Worm (Caenorhabditis elegans): ENCODE data around the gene Y53G8AR.5.
A peak's percentile ranks its signal among the peaks of the same experiment; 100 is the strongest.

The Y53G8AR.5 gene

DNA sequence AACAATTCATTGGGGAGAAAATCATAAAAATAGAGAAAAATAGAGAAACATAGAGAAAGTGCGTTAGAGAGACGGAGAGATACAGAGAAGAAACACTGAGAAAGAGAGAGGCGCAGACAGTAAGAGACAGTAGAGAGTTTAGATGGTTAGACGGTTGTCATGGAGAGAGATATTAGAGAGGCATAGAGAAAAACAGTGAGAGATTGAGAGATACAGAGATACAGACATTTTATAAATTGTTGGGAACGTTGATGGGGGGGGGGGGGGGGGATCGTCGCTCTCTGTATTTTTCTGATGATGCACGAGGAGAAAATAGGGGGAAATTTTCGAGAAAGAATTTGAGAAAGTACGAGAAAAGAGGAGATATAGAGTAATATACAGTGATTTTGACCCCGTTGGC, 17.9 kb upstream of the Y53G8AR.5 start (continued):
- TF ChIP-seq grh-1 (GFP tag; IDR thresholded peaks at IDR 0.05) (peak; percentile 85), irx-1 (tag; optimal IDR thresholded peaks at IDR 0.05) (peak; percentile 79), ztf-4 (tag; optimal IDR thresholded peaks at IDR 0.05) (peak; percentile 79), nhr-71 (tag; optimal IDR thresholded peaks at IDR 0.05) (peak; percentile 95), nhr-237 (tag; optimal IDR thresholded peaks at IDR 0.05) (peak; percentile 21), Y116A8C.19 (tag; optimal IDR thresholded peaks at IDR 0.05; ENCODE audit: borderline replicate concordance) (no peak), C16A3.4 (tag; optimal IDR thresholded peaks at IDR 0.05) (no peak), lir-3 (tag; optimal IDR thresholded peaks at IDR 0.05; ENCODE audit: poor library complexity) (no peak), nhr-84 (tag; optimal IDR thresholded peaks at IDR 0.05) (no peak), ztf-11 (tag; optimal IDR thresholded peaks at IDR 0.05) (peak in 1 of 2 experiments; percentile 71), unc-130 (tag; optimal IDR thresholded peaks at IDR 0.05) (no peak), hlh-4 (tag; optimal IDR thresholded peaks at IDR 0.05) (no peak), unc-86 (tag; optimal IDR thresholded peaks at IDR 0.05) (peak; percentile 72), nhr-12 (tag; optimal IDR thresholded peaks at IDR 0.05) (no peak), ces-1 (GFP tag; optimal IDR thresholded peaks at IDR 0.05) (no peak), C34B4.2 (tag; optimal IDR thresholded peaks at IDR 0.05) (no peak), fkh-4 (tag; optimal IDR thresholded peaks at IDR 0.05; ENCODE audit: borderline replicate concordance) (peak; percentile 22), sup-37 (GFP tag; optimal IDR thresholded peaks at IDR 0.05) (peak; percentile 64), nhr-11 (tag; optimal IDR thresholded peaks at IDR 0.05) (peak; percentile 92), ceh-8 (GFP tag; optimal IDR thresholded peaks at IDR 0.05) (peak; percentile 34), blmp-1 (tag; optimal IDR thresholded peaks at IDR 0.05) (peak; percentile 46), efl-3 (GFP tag; optimal IDR thresholded peaks at IDR 0.05) (no peak), lin-14 (GFP tag; optimal IDR thresholded peaks at IDR 0.05) (peak; percentile 93), nhr-90 (tag; optimal IDR thresholded peaks at IDR 0.05; ENCODE audit: poor library complexity) (peak; percentile 94), lsy-2 (tag; optimal IDR thresholded peaks at IDR 0.05) (peak; percentile 84 to 90), isw-1 (GFP tag; IDR thresholded peaks at IDR 0.05) (peak; percentile 72), mep-1 (tag; optimal IDR thresholded peaks at IDR 0.05) (peak; percentile 90), ceh-82 (tag; optimal IDR thresholded peaks at IDR 0.05) (peak; percentile 46 to 83 (median 57)), fkh-8 (tag; optimal IDR thresholded peaks at IDR 0.05) (peak; percentile 67), mdl-1 (tag; optimal IDR thresholded peaks at IDR 0.05) (no peak), unc-98 (GFP tag; IDR thresholded peaks at IDR 0.05) (no peak; the same call in 1 of the 2 replicates), dsc-1 (tag; optimal IDR thresholded peaks at IDR 0.05) (peak; percentile 82), lin-15B (tag; optimal IDR thresholded peaks at IDR 0.05) (no peak), snu-23 (GFP tag; optimal IDR thresholded peaks at IDR 0.05) (peak; percentile 95), fos-1 (tag; optimal IDR thresholded peaks at IDR 0.05) (peak; percentile 66), pqm-1 (tag; optimal IDR thresholded peaks at IDR 0.05) (no peak), unc-30 (tag; optimal IDR thresholded peaks at IDR 0.05) (no peak), nhr-85 (tag) (peak; percentile 99), ceh-88 (GFP tag; IDR thresholded peaks at IDR 0.05) (no peak), efl-1 (optimal IDR thresholded peaks at IDR 0.05) (peak; percentile 88 to 95), efl-1 (GFP tag; optimal IDR thresholded peaks at IDR 0.05 in 1 of 2) (peak; percentile 63 to 97), xbp-1 (tag; optimal IDR thresholded peaks at IDR 0.05) (peak; percentile 78), nhr-28 (tag; optimal IDR thresholded peaks at IDR 0.05) (no peak), unc-62 (GFP tag; optimal IDR thresholded peaks at IDR 0.05) (no peak), tlp-1 (tag; optimal IDR thresholded peaks at IDR 0.05) (no peak), zip-4 (GFP tag; optimal IDR thresholded peaks at IDR 0.05) (peak; percentile 57), alr-1 (tag; optimal IDR thresholded peaks at IDR 0.05; ENCODE audit: borderline replicate concordance) (no peak), nhr-77 (tag; optimal IDR thresholded peaks at IDR 0.05) (peak; percentile 40), ama-1 (optimal IDR thresholded peaks at IDR 0.05) (no peak), snpc-4 (tag; optimal IDR thresholded peaks at IDR 0.05) (peak; percentile 46), nhr-20 (tag; optimal IDR thresholded peaks at IDR 0.05) (peak; percentile 92), sptf-1 (tag; optimal IDR thresholded peaks at IDR 0.05) (no peak), hlh-17 (GFP tag; optimal IDR thresholded peaks at IDR 0.05; ENCODE audit: borderline replicate concordance) (no peak), nhr-76 (tag; optimal IDR thresholded peaks at IDR 0.05) (no peak)
